Worm (Caenorhabditis elegans): ENCODE data around the gene ucp-4.

DNA sequence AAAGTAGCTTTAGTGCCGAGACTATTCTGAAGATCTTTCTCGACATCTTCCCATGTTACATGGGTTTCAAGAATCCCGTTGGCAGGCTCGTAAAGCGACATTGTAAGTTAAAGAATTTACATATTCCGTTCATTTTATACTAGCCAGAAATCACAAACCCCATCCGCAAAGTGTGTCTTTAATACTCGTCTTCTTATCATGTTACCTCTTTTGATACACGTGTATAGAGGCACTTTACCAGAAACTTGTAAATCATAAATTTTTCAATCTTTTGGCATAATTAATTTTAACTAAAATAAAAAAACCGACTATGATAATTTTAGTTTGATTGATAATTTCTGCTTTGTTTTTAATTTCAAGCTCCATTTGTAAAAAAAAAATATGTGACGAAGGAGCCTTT is 36.9 kb downstream of the ucp-4 start, which contains the start of gene E02C12.6:
- TF ChIP-seq nfya-1 (tag; optimal IDR thresholded peaks at IDR 0.05) (no peak), ceh-31 (tag; optimal IDR thresholded peaks at IDR 0.05) (no peak), ref-2 (tag; optimal IDR thresholded peaks at IDR 0.05) (no peak), hlh-30 (tag; optimal IDR thresholded peaks at IDR 0.05; ENCODE audit: insufficient read depth) (no peak), pha-4 (tag; optimal IDR thresholded peaks at IDR 0.05) (no peak), pag-3 (tag; optimal IDR thresholded peaks at IDR 0.05; ENCODE audit: borderline replicate concordance) (no peak), ceh-14 (tag; optimal IDR thresholded peaks at IDR 0.05) (no peak), unc-3 (GFP tag; conservative IDR thresholded peaks at IDR 0.05) (no peak), unc-3 (tag; optimal IDR thresholded peaks at IDR 0.05) (no peak)

Data from whole organism, late embryonic.